Fruit fly (Drosophila melanogaster) whole organism, embryonic: ENCODE results near the gene CG1142.

Experiments used
- Atf-2 ChIP-seq: fragments of 200-800 bp; sonication (Bioruptor generic); optimal IDR thresholded peaks from 2 replicates; lab custom pipeline; 2016; ENCODE audit warnings: missing biosample characterization, missing genetic modification characterization
- CG10274 ChIP-seq: fragments of 200-800 bp; sonication (Bioruptor generic); optimal IDR thresholded peaks from 3 replicates; lab custom pipeline; 2017; ENCODE audit warnings: missing biosample characterization, mild to moderate bottlenecking, missing genetic modification characterization
- CG12236 ChIP-seq: fragments of 200-800 bp; sonication (Bioruptor generic); optimal IDR thresholded peaks from 2 replicates; lab custom pipeline; 2016; ENCODE audit warnings: missing biosample characterization, missing genetic modification characterization
- CG12659 ChIP-seq: fragments of 200-800 bp; sonication (Bioruptor generic); optimal IDR thresholded peaks from 3 replicates; lab custom pipeline; 2017; ENCODE audit warnings: mild to moderate bottlenecking, missing biosample characterization, missing genetic modification reagents, missing genetic modification characterization
- CG13287 ChIP-seq: fragments of 200-800 bp; sonication (Bioruptor generic); IDR thresholded peaks from 2 replicates; pipeline ENCODE4 v1.3.6; 2022; ENCODE audit warnings: missing biosample characterization, missing genetic modification characterization; ENCODE audit not compliant: partially characterized antibody
- CG16863 ChIP-seq: fragments of 200-800 bp; sonication (Bioruptor generic); optimal IDR thresholded peaks from 3 replicates; lab custom pipeline; 2016; ENCODE audit warnings: missing biosample characterization, missing genetic modification characterization
- CG17802 ChIP-seq: fragments of 200-800 bp; sonication (Bioruptor generic); optimal IDR thresholded peaks from 2 replicates; lab custom pipeline; 2018; ENCODE audit warnings: missing biosample characterization, mild to moderate bottlenecking, missing genetic modification characterization, moderate library complexity
- CG30431 ChIP-seq: fragments of 200-800 bp; sonication (Bioruptor generic); optimal IDR thresholded peaks from 2 replicates; lab custom pipeline; 2017; ENCODE audit warnings: missing biosample characterization, missing genetic modification characterization
- CG3065 ChIP-seq: fragments of 200-800 bp; sonication (Bioruptor generic); optimal IDR thresholded peaks from 2 replicates; lab custom pipeline; 2016; ENCODE audit warnings: missing biosample characterization, missing genetic modification characterization
- CG32772 ChIP-seq: fragments of 200-800 bp; sonication (Bioruptor generic); IDR thresholded peaks from 2 replicates; pipeline ENCODE4 v1.3.6; 2022; ENCODE audit warnings: missing biosample characterization, missing genetic modification characterization
- CG3281 ChIP-seq: fragments of 200-800 bp; sonication (Bioruptor generic); optimal IDR thresholded peaks from 3 replicates; lab custom pipeline; 2017; ENCODE audit warnings: missing biosample characterization, mild to moderate bottlenecking, missing genetic modification characterization
- CG34376 ChIP-seq: fragments of 200-800 bp; sonication (Bioruptor generic); optimal IDR thresholded peaks from 2 replicates; lab custom pipeline; 2018; ENCODE audit warnings: missing biosample characterization, mild to moderate bottlenecking, missing genetic modification characterization
- CG4707 ChIP-seq: fragments of 200-800 bp; sonication (Bioruptor generic); optimal IDR thresholded peaks from 2 replicates; lab custom pipeline; 2018; ENCODE audit warnings: missing biosample characterization, mild to moderate bottlenecking, missing genetic modification characterization, moderate library complexity
- CG6689 ChIP-seq: fragments of 200-800 bp; sonication (Bioruptor generic); IDR thresholded peaks from 2 replicates; pipeline ENCODE4 v1.3.6; 2022; ENCODE audit warnings: missing biosample characterization, missing genetic modification characterization
- CG6854 ChIP-seq: fragments of 200-800 bp; sonication (Bioruptor generic); optimal IDR thresholded peaks from 3 replicates; lab custom pipeline; 2017; ENCODE audit warnings: missing biosample characterization, mild to moderate bottlenecking, missing genetic modification characterization
- CG8359 ChIP-seq: fragments of 200-800 bp; sonication (Bioruptor generic); optimal IDR thresholded peaks from 2 replicates; lab custom pipeline; 2017; ENCODE audit warnings: missing biosample characterization, mild to moderate bottlenecking, missing genetic modification characterization, borderline replicate concordance
- CkIIα-i1 ChIP-seq: fragments of 200-800 bp; sonication (Bioruptor generic); IDR thresholded peaks from 2 replicates; pipeline ENCODE4 v1.3.6; 2022; ENCODE audit warnings: missing biosample characterization, missing genetic modification characterization
- CoRest ChIP-seq: fragments of 200-800 bp; sonication (Bioruptor generic); optimal IDR thresholded peaks from 3 replicates; lab custom pipeline; 2018; ENCODE audit warnings: missing biosample characterization, mild to moderate bottlenecking, missing genetic modification characterization, moderate library complexity
- Dbx ChIP-seq: fragments of 200-800 bp; sonication (Bioruptor generic); IDR thresholded peaks from 3 replicates; pipeline ENCODE4 v1.3.6; 2022; ENCODE audit warnings: missing biosample characterization, missing genetic modification characterization
- Gsc ChIP-seq: fragments of 200-800 bp; sonication (Bioruptor generic); IDR thresholded peaks from 2 replicates; pipeline ENCODE4 v1.3.6; 2022; ENCODE audit warnings: missing biosample characterization, missing genetic modification characterization
- HLH54F ChIP-seq: fragments of 200-800 bp; sonication (Bioruptor generic); optimal IDR thresholded peaks from 3 replicates; lab custom pipeline; 2016; ENCODE audit warnings: missing biosample characterization, missing genetic modification characterization
- HmgZ ChIP-seq: fragments of 200-800 bp; sonication (Bioruptor generic); optimal IDR thresholded peaks from 2 replicates; lab custom pipeline; 2018; ENCODE audit warnings: missing biosample characterization, mild to moderate bottlenecking, missing genetic modification characterization
- Hsf ChIP-seq: fragments of 200-800 bp; sonication (Bioruptor generic); optimal IDR thresholded peaks from 3 replicates; lab custom pipeline; 2016; ENCODE audit warnings: missing biosample characterization, missing genetic modification characterization
- Mrtf ChIP-seq: fragments of 200-800 bp; sonication (Bioruptor generic); IDR thresholded peaks from 3 replicates; pipeline ENCODE4 v1.3.6; 2022; ENCODE audit warnings: missing biosample characterization, missing genetic modification characterization
- NC2α ChIP-seq: fragments of 200-800 bp; sonication (Bioruptor generic); optimal IDR thresholded peaks from 2 replicates; lab custom pipeline; 2016; ENCODE audit warnings: missing biosample characterization, missing genetic modification characterization
- Neu2 ChIP-seq: fragments of 200-800 bp; sonication (Bioruptor generic); optimal IDR thresholded peaks from 3 replicates; lab custom pipeline; 2016; ENCODE audit warnings: missing biosample characterization, missing genetic modification characterization, borderline replicate concordance
- Optix ChIP-seq: fragments of 200-800 bp; sonication (Bioruptor generic); IDR thresholded peaks from 3 replicates; pipeline ENCODE4 v1.3.6; 2022; ENCODE audit warnings: missing biosample characterization, missing genetic modification characterization
- Ptx1 ChIP-seq: fragments of 200-800 bp; sonication (Bioruptor generic); IDR thresholded peaks from 2 replicates; pipeline ENCODE4 v1.3.6; 2022; ENCODE audit warnings: missing biosample characterization, missing genetic modification characterization
- Spps ChIP-seq: fragments of 200-800 bp; sonication (Bioruptor generic); optimal IDR thresholded peaks from 2 replicates; lab custom pipeline; 2018; ENCODE audit warnings: missing biosample characterization, mild to moderate bottlenecking, missing genetic modification characterization
- ci ChIP-seq: fragments of 200-800 bp; sonication (Bioruptor generic); IDR thresholded peaks from 3 replicates; pipeline ENCODE4 v1.3.6; 2022; ENCODE audit warnings: missing biosample characterization, missing genetic modification characterization
- hkb ChIP-seq, 2 experiments: fragments of 200-800 bp in 1 of 2; fragments of >200 bp in 1 of 2; sonication (Bioruptor generic) in 1 of 2; IDR thresholded peaks in 1 of 2; optimal IDR thresholded peaks in 1 of 2; 2 replicates each; pipeline versions ENCODE4 v1.3.6 to Lab custom; 2017 to 2022; ENCODE audit warnings: missing biosample characterization in 1 of 2, missing genetic modification characterization in 1 of 2
- inv ChIP-seq: fragments of 200-800 bp; sonication (Bioruptor generic); IDR thresholded peaks from 2 replicates; pipeline ENCODE4 v1.3.6; 2022; ENCODE audit warnings: missing biosample characterization, missing genetic modification characterization; ENCODE audit not compliant: partially characterized antibody
- kah ChIP-seq: fragments of 200-800 bp; sonication (Bioruptor generic); optimal IDR thresholded peaks from 2 replicates; lab custom pipeline; 2018; ENCODE audit warnings: missing biosample characterization, mild to moderate bottlenecking, missing genetic modification characterization
- nerfin-1 ChIP-seq: fragments of 200-800 bp; sonication (Bioruptor generic); optimal IDR thresholded peaks from 3 replicates; lab custom pipeline; 2019; ENCODE audit warnings: missing biosample characterization, mild to moderate bottlenecking, missing genetic modification characterization, moderate library complexity
- onecut ChIP-seq: fragments of 200-800 bp; sonication (Bioruptor generic); IDR thresholded peaks from 2 replicates; pipeline ENCODE4 v1.3.6; 2022; ENCODE audit warnings: missing biosample characterization, missing genetic modification characterization
- org-1 ChIP-seq: fragments of 200-800 bp; sonication (Bioruptor generic); optimal IDR thresholded peaks from 2 replicates; lab custom pipeline; 2017; ENCODE audit warnings: missing biosample characterization, missing genetic modification characterization
- sens ChIP-seq: fragments of 200-800 bp; sonication (Bioruptor generic); peaks from one replicate; lab custom pipeline; 2016; ENCODE audit warnings: missing biosample characterization, missing genetic modification characterization
- shn ChIP-seq: fragments of 200-800 bp; sonication (Bioruptor generic); optimal IDR thresholded peaks from 3 replicates; lab custom pipeline; 2016; ENCODE audit warnings: missing biosample characterization, missing genetic modification characterization
- slbo ChIP-seq: fragments of 200-800 bp; sonication (Bioruptor generic); IDR thresholded peaks from 2 replicates; pipeline ENCODE4 v1.3.6; 2022; ENCODE audit warnings: missing biosample characterization, missing genetic modification characterization
- sna ChIP-seq: fragments of 200-800 bp; sonication (Bioruptor generic); IDR thresholded peaks from 2 replicates; pipeline ENCODE4 v1.3.6; 2022; ENCODE audit warnings: missing biosample characterization, missing genetic modification characterization; ENCODE audit not compliant: partially characterized antibody
- ssp ChIP-seq: fragments of 200-800 bp; sonication (Bioruptor generic); IDR thresholded peaks from 2 replicates; pipeline ENCODE4 v1.3.6; 2022; ENCODE audit warnings: missing biosample characterization, missing genetic modification characterization
- wdn ChIP-seq: fragments of 200-800 bp; sonication (Bioruptor generic); IDR thresholded peaks from 2 replicates; pipeline ENCODE4 v1.3.6; 2022; ENCODE audit warnings: missing biosample characterization, missing genetic modification characterization
- wek ChIP-seq: fragments of 200-800 bp; sonication (Bioruptor generic); optimal IDR thresholded peaks from 3 replicates; lab custom pipeline; 2018; ENCODE audit warnings: missing biosample characterization, mild to moderate bottlenecking, missing genetic modification characterization, moderate library complexity
- z ChIP-seq: fragments of 200-800 bp; sonication (Bioruptor generic); IDR thresholded peaks from 3 replicates; pipeline ENCODE4 v1.3.6; 2022; ENCODE audit warnings: missing biosample characterization, missing genetic modification characterization

The CG1142 gene

DNA sequence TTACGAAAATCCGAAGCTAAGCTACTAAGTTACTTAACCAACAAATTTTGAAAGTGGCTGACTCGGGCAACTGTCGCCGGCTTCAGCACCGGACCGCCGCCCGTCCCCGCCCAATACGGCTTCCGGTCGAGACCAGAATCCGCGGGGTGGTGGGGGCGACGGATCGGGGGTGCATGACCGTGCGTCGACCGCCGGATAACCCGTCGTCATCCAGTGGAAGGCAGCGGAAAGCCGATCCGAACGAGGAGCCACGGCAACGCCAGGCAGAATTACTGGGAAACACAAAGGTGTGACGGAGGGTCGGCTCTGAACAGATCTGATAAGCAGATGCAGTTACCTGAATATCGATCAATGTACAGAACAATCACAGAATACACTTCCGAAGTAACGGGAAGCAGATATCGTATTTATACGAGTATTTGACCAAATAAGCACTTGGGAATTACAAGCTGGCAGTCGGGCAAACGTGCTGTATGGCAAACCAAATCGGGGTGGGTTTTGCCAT lies 1.1 kb upstream of the CG1142 start (continued):
- TF ChIP-seq CG32772 (GFP tag; lab: Robert Waterston, UW), result peak; percentile 40; the same call in 1 of the 2 replicates
- peak; percentile 93 for TF ChIP-seq ci
- peak; percentile 51 for TF ChIP-seq org-1
- TF ChIP-seq CG3281 (GFP tag; lab: Kevin White, UChicago), result peak; percentile 40
- TF ChIP-seq CG30431 (GFP tag; lab: Kevin White, UChicago), result no peak
- TF ChIP-seq wdn (GFP tag; lab: Robert Waterston, UW), result peak; percentile 53; the same call in 1 of the 2 replicates
- TF ChIP-seq onecut (GFP tag; lab: Robert Waterston, UW), result peak; percentile 86
- TF ChIP-seq HmgZ (tag; lab: Kevin White, UChicago), result peak; percentile 91
- TF ChIP-seq CG12659 (GFP tag; lab: Kevin White, UChicago), result peak; percentile 48
- TF ChIP-seq sna (GFP tag; lab: Robert Waterston, UW), result peak; percentile 86
- TF ChIP-seq slbo (GFP tag; lab: Robert Waterston, UW), result peak; percentile 63
- TF ChIP-seq z (GFP tag; lab: Robert Waterston, UW), result peak; percentile 53; the same call in 1 of the 3 replicates
- peak; percentile 88 for TF ChIP-seq sens (GFP tag; lab: Kevin White, UChicago)
- TF ChIP-seq shn (GFP tag; lab: Kevin White, UChicago), result peak; percentile 44
- TF ChIP-seq hkb (optimal IDR thresholded peaks at IDR 0.05; lab: Kevin White, UChicago), result no peak
- peak; percentile 79 for TF ChIP-seq hkb (GFP tag; IDR thresholded peaks at IDR 0.05; lab: Robert Waterston, UW)
- TF ChIP-seq CG3065 (GFP tag; lab: Kevin White, UChicago), result peak; percentile 42
- peak; percentile 86 for TF ChIP-seq wek (GFP tag; lab: Kevin White, UChicago)
- peak; percentile 58 for TF ChIP-seq Ptx1 (GFP tag; lab: Robert Waterston, UW)
- no peak for TF ChIP-seq Neu2 (GFP tag; lab: Kevin White, UChicago)
- TF ChIP-seq Spps, result peak; percentile 17
- peak; percentile 41 for TF ChIP-seq NC2α (GFP tag; lab: Kevin White, UChicago)
- 0 out of 3 replicates have a peak, but pooled peaks have one; percentile 35 for TF ChIP-seq Optix (GFP tag; lab: Robert Waterston, UW)
- no peak for TF ChIP-seq CG6689 (GFP tag; lab: Robert Waterston, UW)
- peak; percentile 29 for TF ChIP-seq Hsf (GFP tag; lab: Kevin White, UChicago)
- no peak for TF ChIP-seq CG10274 (GFP tag; lab: Kevin White, UChicago)
- 0 out of 2 replicates have a peak, but pooled peaks have one; percentile 14 for TF ChIP-seq ssp (GFP tag; lab: Robert Waterston, UW)
- peak; percentile 70 for TF ChIP-seq CG8359 (GFP tag; lab: Kevin White, UChicago)
- peak; percentile 67; the same call in 2 of the 3 replicates for TF ChIP-seq Dbx
- peak; percentile 78 for TF ChIP-seq CG4707
- TF ChIP-seq CG16863, result peak; percentile 27
- no peak for TF ChIP-seq CG17802
- TF ChIP-seq CG13287 (GFP tag; lab: Robert Waterston, UW), result peak; percentile 72
- peak; percentile 99 for TF ChIP-seq CG34376
- peak; percentile 61; the same call in 2 of the 3 replicates for TF ChIP-seq Mrtf (GFP tag; lab: Robert Waterston, UW)
- TF ChIP-seq CoRest (tag; lab: Kevin White, UChicago), result peak; percentile 57
- no peak for TF ChIP-seq CG12236 (GFP tag; lab: Kevin White, UChicago)
- peak; percentile 3 for TF ChIP-seq Atf-2 (GFP tag; lab: Kevin White, UChicago)
- TF ChIP-seq inv (GFP tag; lab: Robert Waterston, UW), result peak; percentile 86
- TF ChIP-seq Gsc, result no peak
- peak; percentile 41 for TF ChIP-seq HLH54F (GFP tag; lab: Kevin White, UChicago)
- TF ChIP-seq nerfin-1, result peak; percentile 73
- TF ChIP-seq CG6854, result peak; percentile 57
- no peak for TF ChIP-seq CkIIα-i1 (GFP tag; lab: Robert Waterston, UW)
- TF ChIP-seq kah, result peak; percentile 55
